Worm (Caenorhabditis elegans): ENCODE data around the gene pnn-1.

DNA sequence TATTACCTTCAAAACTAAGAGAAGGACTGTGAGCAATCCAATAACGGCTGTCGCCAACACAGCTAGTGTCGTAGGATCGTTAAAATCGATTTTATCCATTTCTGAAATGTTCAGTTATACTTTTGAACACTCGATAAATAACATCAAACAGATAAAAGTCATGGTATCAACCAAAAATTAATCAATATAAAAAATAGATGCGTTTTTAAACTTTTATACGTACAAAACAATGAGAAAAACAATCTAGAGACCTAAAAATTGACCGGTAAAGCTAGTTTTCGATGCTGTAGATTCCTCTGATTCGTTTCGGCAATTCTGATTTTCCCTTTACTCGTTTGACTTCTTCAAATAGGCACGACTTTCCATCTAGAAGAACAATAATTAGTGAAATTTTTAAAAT lies 3.8 kb upstream of the pnn-1 start, which contains the start of gene R186.3:
- TF ChIP-seq flt-1 (GFP tag; IDR thresholded peaks at IDR 0.05): no peak
- no peak for TF ChIP-seq ref-1 (GFP tag; conservative IDR thresholded peaks at IDR 0.05)
- no peak for TF ChIP-seq T22C8.4 (GFP tag; IDR thresholded peaks at IDR 0.05)
- no peak for TF ChIP-seq tab-1 (GFP tag; IDR thresholded peaks at IDR 0.05)
- no peak for TF ChIP-seq cog-1 (tag; optimal IDR thresholded peaks at IDR 0.05)
- TF ChIP-seq ztf-23 (GFP tag; IDR thresholded peaks at IDR 0.05): no peak
- no peak for TF ChIP-seq klf-2 (GFP tag; conservative IDR thresholded peaks at IDR 0.05)
- TF ChIP-seq ztf-29 (GFP tag; IDR thresholded peaks at IDR 0.05): no peak
